Worm (Caenorhabditis elegans): ENCODE results near the gene C07G2.5.

Gene C07G2.5

DNA sequence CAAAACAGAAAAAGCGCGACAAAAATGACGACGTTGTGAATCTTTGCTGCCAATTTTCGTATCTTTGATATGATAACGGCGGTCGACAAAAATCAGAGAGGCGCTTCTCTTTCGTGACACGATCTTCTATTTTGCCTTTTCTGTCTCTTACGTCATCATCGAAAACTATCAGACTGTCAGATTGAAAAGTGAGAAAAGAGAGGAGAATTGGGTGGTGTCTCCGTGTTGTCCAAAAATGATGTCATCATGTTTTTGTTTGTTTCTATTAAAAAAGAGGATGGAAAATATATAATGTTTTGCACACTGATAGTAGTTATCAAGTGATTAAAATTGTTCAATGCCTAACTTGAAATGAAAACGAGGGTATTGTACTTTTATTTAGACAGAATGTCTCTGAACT is 2.8 kb downstream of the C07G2.5 start (continued):
- TF ChIP-seq nhr-80 (tag; optimal IDR thresholded peaks at IDR 0.05) (peak; percentile 93), tbp1 (GFP tag; optimal IDR thresholded peaks at IDR 0.05) (peak; percentile 42), ztf-26 (tag; optimal IDR thresholded peaks at IDR 0.05) (peak; percentile 9), madf-10 (tag; optimal IDR thresholded peaks at IDR 0.05) (peak; percentile 20)

- no peak for TF ChIP-seq C06A6.2 (GFP tag; conservative IDR thresholded peaks at IDR 0.05)
- TF ChIP-seq madf-8 (GFP tag; conservative IDR thresholded peaks at IDR 0.05), result no peak
- TF ChIP-seq let-607 (tag; optimal IDR thresholded peaks at IDR 0.05), result no peak
- no peak for TF ChIP-seq Y95B8A.8 (GFP tag; IDR thresholded peaks at IDR 0.05)
- no peak for TF ChIP-seq rec-8 (tag; optimal IDR thresholded peaks at IDR 0.05)
- no peak for TF ChIP-seq nhr-120 (GFP tag; IDR thresholded peaks at IDR 0.05)
- TF ChIP-seq tbx-9 (tag; optimal IDR thresholded peaks at IDR 0.05; ENCODE audit: borderline replicate concordance), result no peak
- TF ChIP-seq ceh-40 (GFP tag; IDR thresholded peaks at IDR 0.05), result no peak
Observed at ce11 chrIII:4495685-4496084, 3.2 kb downstream of the C07G2.5 start.

- TF ChIP-seq F55B11.4 (tag; optimal IDR thresholded peaks at IDR 0.05; ENCODE audit: borderline replicate concordance, insufficient read depth), result no peak
- peak; percentile 14; the same call in 1 of the 2 replicates for TF ChIP-seq nfyb-1 (GFP tag; IDR thresholded peaks at IDR 0.05)
- no peak for TF ChIP-seq madf-10 (tag; optimal IDR thresholded peaks at IDR 0.05)
Observed at ce11 chrIII:4495250-4495649, 3.6 kb downstream of the C07G2.5 start.

DNA sequence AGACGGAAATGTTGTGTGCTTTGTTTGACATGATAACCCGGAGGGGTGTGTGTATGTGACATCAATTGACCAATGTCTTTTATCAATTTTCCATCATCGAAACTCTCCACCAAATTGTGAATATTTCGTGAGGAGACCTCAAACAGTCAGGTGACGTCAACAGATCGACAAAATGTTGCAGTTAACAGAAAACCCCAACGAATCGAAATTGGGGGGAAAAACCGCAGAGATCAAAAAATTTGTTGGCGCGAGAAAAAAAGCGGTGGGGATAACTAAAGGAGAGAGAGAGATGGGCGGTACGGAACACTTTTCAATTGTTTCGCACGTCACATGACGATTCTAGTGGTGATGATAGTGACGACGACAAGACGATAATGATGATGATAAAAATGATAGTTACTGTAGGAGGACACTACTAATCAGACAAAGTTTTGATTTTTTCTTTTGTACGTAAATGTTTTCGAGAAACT is 4.3 kb downstream of the C07G2.5 start:
- TF ChIP-seq nhr-80 (tag; optimal IDR thresholded peaks at IDR 0.05), result peak; percentile 82
- peak; percentile 55 for TF ChIP-seq die-1 (tag; optimal IDR thresholded peaks at IDR 0.05)
- TF ChIP-seq madf-10 (tag; optimal IDR thresholded peaks at IDR 0.05), result peak; percentile 35
- no peak for TF ChIP-seq sea-2 (GFP tag; IDR thresholded peaks at IDR 0.05)
- TF ChIP-seq ets-4 (GFP tag; optimal IDR thresholded peaks at IDR 0.05), result peak; percentile 10
- peak; percentile 67 for TF ChIP-seq somi-1 (GFP tag; optimal IDR thresholded peaks at IDR 0.05)
- peak; percentile 66; the same call in 1 of the 2 replicates for TF ChIP-seq let-526 (GFP tag; IDR thresholded peaks at IDR 0.05)
- TF ChIP-seq tbp1 (GFP tag; optimal IDR thresholded peaks at IDR 0.05), result peak; percentile 16
- no peak for TF ChIP-seq lsy-27 (tag; optimal IDR thresholded peaks at IDR 0.05; ENCODE audit: borderline replicate concordance, insufficient read depth)
- peak; percentile 65 for TF ChIP-seq ztf-26 (tag; optimal IDR thresholded peaks at IDR 0.05)
- TF ChIP-seq attf-5 (GFP tag; optimal IDR thresholded peaks at IDR 0.05), result peak; percentile 48
- no peak for TF ChIP-seq Y79H2A.3 (GFP tag; conservative IDR thresholded peaks at IDR 0.05)
- peak; percentile 66 for TF ChIP-seq ZK185.1 (tag; optimal IDR thresholded peaks at IDR 0.05; ENCODE audit: poor library complexity, severe bottlenecking)
- no peak for TF ChIP-seq pha-4 (tag; optimal IDR thresholded peaks at IDR 0.05)
- TF ChIP-seq lin-26 (GFP tag; IDR thresholded peaks at IDR 0.05), result peak; percentile 51; the same call in 1 of the 2 replicates
- TF ChIP-seq madf-6 (GFP tag; IDR thresholded peaks at IDR 0.05), result 0 out of 2 replicates have a peak, but pooled peaks have one; percentile 16
- TF ChIP-seq cebp-1 (GFP tag; IDR thresholded peaks at IDR 0.05), result no peak
- TF ChIP-seq cebp-1 (tag; optimal IDR thresholded peaks at IDR 0.05), result peak; percentile 51
- TF ChIP-seq snpc-4 (GFP tag; optimal IDR thresholded peaks at IDR 0.05), result no peak
- peak in 1 of 4 experiments; percentile 20 for TF ChIP-seq snpc-4 (tag; optimal IDR thresholded peaks at IDR 0.05)
- TF ChIP-seq ztf-3 (GFP tag; optimal IDR thresholded peaks at IDR 0.05), result no peak
- peak; percentile 13 for TF ChIP-seq chd-7 (tag; optimal IDR thresholded peaks at IDR 0.05)
- peak; percentile 83 for TF ChIP-seq atf-7 (tag; optimal IDR thresholded peaks at IDR 0.05)
- no peak for TF ChIP-seq ama-1 (optimal IDR thresholded peaks at IDR 0.05)
- no peak for TF ChIP-seq ama-1 (GFP tag; optimal IDR thresholded peaks at IDR 0.05)
- TF ChIP-seq lin-54 (GFP tag; optimal IDR thresholded peaks at IDR 0.05), result peak; percentile 36
- peak; percentile 60 for TF ChIP-seq lin-40 (tag; optimal IDR thresholded peaks at IDR 0.05)
- TF ChIP-seq B0336.3 (GFP tag; IDR thresholded peaks at IDR 0.05), result peak; percentile 35
- peak; percentile 27; the same call in 1 of the 2 replicates for TF ChIP-seq dox-1 (GFP tag; IDR thresholded peaks at IDR 0.05)
- TF ChIP-seq F33H1.4 (GFP tag; IDR thresholded peaks at IDR 0.05), result no peak
- 0 out of 2 replicates have a peak, but pooled peaks have one; percentile 24 for TF ChIP-seq K11D2.4 (GFP tag; IDR thresholded peaks at IDR 0.05)
- peak; percentile 30 for TF ChIP-seq unc-62 (GFP tag; optimal IDR thresholded peaks at IDR 0.05)
- no peak for TF ChIP-seq aptf-2 (GFP tag; conservative IDR thresholded peaks at IDR 0.05)
